Worm (Caenorhabditis elegans) whole organism, L4 larva: Measurements from ENCODE around the gene him-10.

ENCODE experiments used
- F10B5.3 ChIP-seq: sonication (generic microtip); optimal IDR thresholded peaks from 2 replicates; lab custom pipeline; 2016; ENCODE audit warnings: mild to moderate bottlenecking, missing genetic modification characterization, missing compliant biosample characterization
- F26F4.8 ChIP-seq: fragments of 200-800 bp; sonication (Bioruptor generic); conservative IDR thresholded peaks from 2 replicates; pipeline ENCODE4 v1.3.6; 2022; ENCODE audit warnings: missing genetic modification characterization, missing compliant biosample characterization
- F44E2.7 ChIP-seq: fragments of 200-800 bp; sonication (Bioruptor generic); IDR thresholded peaks from 2 replicates; pipeline ENCODE4 v2.1.2; 2022; ENCODE audit warnings: missing genetic modification characterization, missing compliant biosample characterization
- F49E8.2 ChIP-seq: sonication (generic microtip); optimal IDR thresholded peaks from 2 replicates; lab custom pipeline; 2016; ENCODE audit warnings: missing compliant biosample characterization, mild to moderate bottlenecking, missing genetic modification characterization, borderline replicate concordance
- Y105C5A.15 ChIP-seq: fragments of 200-800 bp; sonication (Bioruptor generic); IDR thresholded peaks from 2 replicates; pipeline ENCODE4 v1.3.6; 2022; ENCODE audit warnings: missing genetic modification characterization, missing compliant biosample characterization
- Y48G9A.11 ChIP-seq: fragments of 200-800 bp; sonication (Bioruptor generic); IDR thresholded peaks from 2 replicates; pipeline ENCODE4 v1.3.6; 2022; ENCODE audit warnings: missing genetic modification reagents, missing genetic modification characterization, missing compliant biosample characterization
- Y5F2A.4 ChIP-seq: fragments of 200-800 bp; sonication (Bioruptor generic); optimal IDR thresholded peaks from 2 replicates; lab custom pipeline; 2018; ENCODE audit warnings: mild to moderate bottlenecking, missing genetic modification characterization, missing compliant biosample characterization
- ZK337.2 ChIP-seq: fragments of 200-800 bp; sonication (Bioruptor generic); IDR thresholded peaks from 2 replicates; pipeline ENCODE4 v1.3.6; 2022; ENCODE audit warnings: missing genetic modification reagents, missing genetic modification characterization, missing compliant biosample characterization
- aha-1 ChIP-seq: fragments of 150-350 bp; peaks from one replicate; lab custom pipeline; 2014; ENCODE audit warnings: missing biosample characterization, missing genetic modification characterization
- ama-1 ChIP-seq: fragments of 150-350 bp; optimal IDR thresholded peaks from 2 replicates; lab custom pipeline; 2014; ENCODE audit warnings: inconsistent platforms, mixed read lengths
- ceh-32 ChIP-seq: sonication (generic microtip); optimal IDR thresholded peaks from 2 replicates; lab custom pipeline; 2016; ENCODE audit warnings: mild to moderate bottlenecking, missing genetic modification characterization, missing compliant biosample characterization; ENCODE audit not compliant: poor library complexity
- ces-1 ChIP-seq: fragments of 150-350 bp; sonication (generic microtip); optimal IDR thresholded peaks from 4 replicates; lab custom pipeline; 2014; ENCODE audit warnings: missing biosample characterization, missing genetic modification reagents, missing genetic modification characterization
- daf-16 ChIP-seq, 3 experiments: sonication (generic microtip); optimal IDR thresholded peaks; 2 replicates each; lab custom pipeline; 2016 to 2017; ENCODE audit warnings: missing genetic modification characterization in 3 of 3, missing genetic modification reagents in 3 of 3, mild to moderate bottlenecking in 2 of 3, missing compliant biosample characterization in 2 of 3, missing biosample characterization in 1 of 3, moderate library complexity in 1 of 3
- daf-8 ChIP-seq: fragments of 200-800 bp; sonication (Bioruptor generic); IDR thresholded peaks from 2 replicates; pipeline ENCODE4 v1.3.6; 2022; ENCODE audit warnings: missing genetic modification characterization, missing compliant biosample characterization
- dmd-8 ChIP-seq: fragments of 200-800 bp; sonication (Bioruptor generic); IDR thresholded peaks from 2 replicates; pipeline ENCODE4 v1.3.6; 2022; ENCODE audit warnings: missing genetic modification characterization, missing compliant biosample characterization
- dmd-9 ChIP-seq: fragments of 200-800 bp; sonication (Bioruptor generic); IDR thresholded peaks from 2 replicates; pipeline ENCODE4 v1.3.6; 2022; ENCODE audit warnings: missing genetic modification reagents, missing genetic modification characterization, missing compliant biosample characterization
- egl-43 ChIP-seq: fragments of 200-800 bp; sonication (Bioruptor generic); IDR thresholded peaks from 2 replicates; pipeline ENCODE4 v1.3.6; 2022; ENCODE audit warnings: missing genetic modification reagents, missing genetic modification characterization, missing compliant biosample characterization
- fkh-10 ChIP-seq: fragments of 150-350 bp; optimal IDR thresholded peaks from 2 replicates; lab custom pipeline; 2014; ENCODE audit warnings: missing biosample characterization, missing genetic modification reagents, missing genetic modification characterization
- fos-1 ChIP-seq: fragments of 150-350 bp; optimal IDR thresholded peaks from 2 replicates; lab custom pipeline; 2014; ENCODE audit warnings: missing biosample characterization, missing genetic modification characterization
- hif-1 ChIP-seq, 2 experiments: sonication (generic microtip); optimal IDR thresholded peaks; 2 replicates each; lab custom pipeline; 2016 to 2017; ENCODE audit warnings: missing compliant biosample characterization in 2 of 2, missing genetic modification characterization in 2 of 2, missing genetic modification reagents in 2 of 2, missing genotype in 2 of 2, mild to moderate bottlenecking in 1 of 2
- hlh-11 ChIP-seq: fragments of 200-800 bp; sonication (Bioruptor generic); optimal IDR thresholded peaks from 2 replicates; lab custom pipeline; 2018; ENCODE audit warnings: mild to moderate bottlenecking, missing genetic modification characterization, missing compliant biosample characterization
- hmg-1.1 ChIP-seq: fragments of 200-800 bp; sonication (Bioruptor generic); IDR thresholded peaks from 2 replicates; pipeline ENCODE4 v1.3.6; 2022; ENCODE audit warnings: missing genetic modification reagents, missing genetic modification characterization, missing compliant biosample characterization
- lin-38 ChIP-seq: fragments of 200-800 bp; sonication (Bioruptor generic); IDR thresholded peaks from 2 replicates; pipeline ENCODE4 v1.3.6; 2022; ENCODE audit warnings: missing genetic modification reagents, missing genetic modification characterization, missing compliant biosample characterization
- lin-39 ChIP-seq: fragments of 150-350 bp; optimal IDR thresholded peaks from 2 replicates; lab custom pipeline; 2014; ENCODE audit warnings: missing biosample characterization, missing genetic modification reagents, missing genetic modification characterization
- madf-5 ChIP-seq, 2 experiments: fragments of 200-800 bp; sonication (Bioruptor generic); IDR thresholded peaks; 2 replicates each; pipeline ENCODE4 v1.3.6; 2022; ENCODE audit warnings: missing compliant biosample characterization in 2 of 2, missing genetic modification characterization in 2 of 2
- mdl-1 ChIP-seq, 2 experiments: fragments of 150-350 bp in 1 of 2; sonication (generic microtip) in 1 of 2; optimal IDR thresholded peaks; 2 replicates each; lab custom pipeline; 2014 to 2017; ENCODE audit warnings: missing biosample characterization in 2 of 2, missing genetic modification characterization in 2 of 2
- mdt-29 ChIP-seq: fragments of 200-800 bp; sonication (Bioruptor generic); IDR thresholded peaks from 2 replicates; pipeline ENCODE4 v1.3.6; 2022; ENCODE audit warnings: missing genetic modification reagents, missing genetic modification characterization, missing compliant biosample characterization
- mep-1 ChIP-seq: fragments of 150-350 bp; sonication (generic microtip); optimal IDR thresholded peaks from 3 replicates; lab custom pipeline; 2014; ENCODE audit warnings: missing biosample characterization, missing genetic modification characterization
- mes-2 ChIP-seq: sonication (generic microtip); optimal IDR thresholded peaks from 2 replicates; lab custom pipeline; 2016; ENCODE audit warnings: missing genotype, mild to moderate bottlenecking, missing genetic modification characterization, missing compliant biosample characterization; ENCODE audit not compliant: poor library complexity, severe bottlenecking
- mxl-2 ChIP-seq: fragments of 200-800 bp; sonication (Bioruptor generic); conservative IDR thresholded peaks from 2 replicates; pipeline ENCODE4 v1.3.6; 2022; ENCODE audit warnings: missing genetic modification reagents, missing genetic modification characterization, missing compliant biosample characterization
- mxl-3 ChIP-seq: fragments of 200-800 bp; sonication (Bioruptor generic); optimal IDR thresholded peaks from 2 replicates; lab custom pipeline; 2018; ENCODE audit warnings: mild to moderate bottlenecking, missing genetic modification characterization, missing compliant biosample characterization
- nhr-10 ChIP-seq: fragments of 150-350 bp; optimal IDR thresholded peaks from 2 replicates; lab custom pipeline; 2014; ENCODE audit warnings: missing biosample characterization, missing genetic modification characterization
- nhr-102 ChIP-seq: sonication (generic microtip); optimal IDR thresholded peaks from 2 replicates; lab custom pipeline; 2016; ENCODE audit warnings: mild to moderate bottlenecking, missing genetic modification characterization, moderate library complexity, missing compliant biosample characterization
- nhr-28 ChIP-seq: fragments of 150-350 bp; optimal IDR thresholded peaks from 2 replicates; lab custom pipeline; 2014; ENCODE audit warnings: missing biosample characterization, missing genetic modification characterization
- nhr-42 ChIP-seq: fragments of 200-800 bp; sonication (Bioruptor generic); IDR thresholded peaks from 2 replicates; pipeline ENCODE4 v1.3.6; 2022; ENCODE audit warnings: missing genetic modification characterization, missing compliant biosample characterization
- nhr-48 ChIP-seq: sonication (generic microtip); optimal IDR thresholded peaks from 2 replicates; lab custom pipeline; 2016; ENCODE audit warnings: mild to moderate bottlenecking, missing genetic modification characterization, missing compliant biosample characterization
- nhr-76 ChIP-seq: fragments of 150-350 bp; optimal IDR thresholded peaks from 2 replicates; lab custom pipeline; 2014; ENCODE audit warnings: missing biosample characterization, missing genetic modification characterization
- pha-4 ChIP-seq, 2 experiments: fragments of 150-350 bp in 1 of 2; fragments of 200-800 bp in 1 of 2; sonication (Bioruptor generic) in 1 of 2; IDR thresholded peaks in 1 of 2; optimal IDR thresholded peaks in 1 of 2; 2 replicates each; pipeline versions ENCODE4 v1.3.6 to Lab custom; 2014 to 2022; ENCODE audit warnings: missing genetic modification characterization in 2 of 2, missing genetic modification reagents in 2 of 2, missing biosample characterization in 1 of 2, missing compliant biosample characterization in 1 of 2
- php-3 ChIP-seq: fragments of 200-800 bp; sonication (Bioruptor generic); IDR thresholded peaks from 2 replicates; pipeline ENCODE4 v1.3.6; 2022; ENCODE audit warnings: missing genetic modification reagents, missing genetic modification characterization, missing compliant biosample characterization
- skn-1 ChIP-seq: fragments of 150-350 bp; optimal IDR thresholded peaks from 2 replicates; lab custom pipeline; 2014; ENCODE audit warnings: missing biosample characterization, missing genetic modification characterization
- snpc-4 ChIP-seq: fragments of 150-350 bp; optimal IDR thresholded peaks from 2 replicates; lab custom pipeline; 2014; ENCODE audit warnings: missing biosample characterization, missing genetic modification characterization
- spr-1 ChIP-seq: sonication (generic microtip); optimal IDR thresholded peaks from 2 replicates; lab custom pipeline; 2016; ENCODE audit warnings: mild to moderate bottlenecking, missing genetic modification characterization, missing compliant biosample characterization
- tra-1 ChIP-seq: fragments of 200-800 bp; sonication (Bioruptor generic); IDR thresholded peaks from 2 replicates; pipeline ENCODE4 v1.3.6; 2022; ENCODE audit warnings: missing genetic modification reagents, missing genetic modification characterization, missing compliant biosample characterization
- unc-130 ChIP-seq: sonication (generic microtip); optimal IDR thresholded peaks from 2 replicates; lab custom pipeline; 2016; ENCODE audit warnings: missing genetic modification reagents, missing genetic modification characterization, missing compliant biosample characterization
- unc-62 ChIP-seq, 3 experiments: fragments of 150-350 bp in 1 of 3; sonication (generic microtip); optimal IDR thresholded peaks in 2 of 3; peaks in 1 of 3; 1 replicate in 1 of 3; 2 replicates in 2 of 3; lab custom pipeline; 2014 to 2017; ENCODE audit warnings: missing biosample characterization in 3 of 3, missing genetic modification characterization in 3 of 3, missing genetic modification reagents in 3 of 3, missing genotype in 1 of 3
- zfp-2 ChIP-seq: sonication (generic microtip); optimal IDR thresholded peaks from 2 replicates; lab custom pipeline; 2016; ENCODE audit warnings: mild to moderate bottlenecking, missing genetic modification characterization, missing compliant biosample characterization
- zip-11 ChIP-seq: fragments of 200-800 bp; sonication (Bioruptor generic); IDR thresholded peaks from 2 replicates; pipeline ENCODE4 v1.3.6; 2022; ENCODE audit warnings: missing genetic modification characterization, missing compliant biosample characterization

Gene him-10

ce11 chrIII:5838159-5839046 lies 35.3 kb downstream of the him-10 start (continued):
- no peak for TF ChIP-seq ZK337.2 (GFP tag; lab: Robert Waterston, UW)
- TF ChIP-seq ceh-32: no peak
- TF ChIP-seq spr-1 (tag; lab: Kevin White, UChicago): no peak
- no peak for TF ChIP-seq Y5F2A.4 (GFP tag; lab: Kevin White, UChicago)
- no peak for TF ChIP-seq F49E8.2 (tag; lab: Kevin White, UChicago)
- TF ChIP-seq zip-11 (GFP tag; lab: Robert Waterston, UW): no peak
- no peak for TF ChIP-seq mdt-29
- TF ChIP-seq mes-2 (tag; lab: Kevin White, UChicago): peak; percentile 30
- TF ChIP-seq Y105C5A.15: no peak
- no peak for TF ChIP-seq F44E2.7 (GFP tag; lab: Robert Waterston, UW)
- peak; percentile 87 for TF ChIP-seq php-3 (GFP tag; lab: Robert Waterston, UW)
- no peak for TF ChIP-seq fos-1
- TF ChIP-seq skn-1: no peak
- peak in 1 of 2 experiments; percentile 60 for TF ChIP-seq daf-16 (GFP tag; optimal IDR thresholded peaks at IDR 0.05; lab: Kevin White, UChicago)
- peak; percentile 82 for TF ChIP-seq daf-16 (tag; optimal IDR thresholded peaks at IDR 0.05; lab: Kevin White, UChicago)
- TF ChIP-seq unc-130 (GFP tag; lab: Kevin White, UChicago): no peak
- TF ChIP-seq snpc-4: no peak
- 0 out of 2 replicates have a peak, but pooled peaks have one; percentile 18 for TF ChIP-seq lin-38 (GFP tag; lab: Robert Waterston, UW)
- TF ChIP-seq dmd-8: no peak
- peak; percentile 49 to 82 for TF ChIP-seq unc-62 (GFP tag; optimal IDR thresholded peaks at IDR 0.05 in 1 of 2; lab: Kevin White, UChicago)
- TF ChIP-seq unc-62 (tag; optimal IDR thresholded peaks at IDR 0.05; lab: Kevin White, UChicago): no peak
- TF ChIP-seq egl-43 (GFP tag; lab: Robert Waterston, UW): no peak
- TF ChIP-seq nhr-42: no peak
- TF ChIP-seq pha-4 (GFP tag; IDR thresholded peaks at IDR 0.05; lab: Robert Waterston, UW): no peak
- no peak for TF ChIP-seq pha-4 (tag; optimal IDR thresholded peaks at IDR 0.05; lab: Kevin White, UChicago)
- TF ChIP-seq lin-39 (tag; lab: Kevin White, UChicago): no peak
- TF ChIP-seq nhr-76 (tag; lab: Kevin White, UChicago): no peak
- TF ChIP-seq nhr-102 (tag; lab: Kevin White, UChicago): peak; percentile 6
- TF ChIP-seq mdl-1 (tag; optimal IDR thresholded peaks at IDR 0.05; lab: Kevin White, UChicago): peak; percentile 70 to 93
- TF ChIP-seq nhr-48 (tag; lab: Kevin White, UChicago): peak; percentile 81
- TF ChIP-seq mep-1 (tag; lab: Kevin White, UChicago): peak; percentile 72
- TF ChIP-seq daf-8 (GFP tag; lab: Robert Waterston, UW): no peak
- peak; percentile 52 for TF ChIP-seq nhr-10 (tag; lab: Kevin White, UChicago)
- TF ChIP-seq zfp-2 (tag; lab: Kevin White, UChicago): no peak
- TF ChIP-seq hif-1 (tag; optimal IDR thresholded peaks at IDR 0.05; lab: Kevin White, UChicago): no peak
- peak; percentile 96 for TF ChIP-seq nhr-28 (tag; lab: Kevin White, UChicago)
- no peak for TF ChIP-seq mxl-2 (GFP tag; lab: Robert Waterston, UW)
- TF ChIP-seq dmd-9: no peak
- peak; percentile 93 for TF ChIP-seq hlh-11 (tag; lab: Kevin White, UChicago)
- TF ChIP-seq ama-1 (lab: Kevin White, UChicago): peak; percentile 33
- peak; percentile 58; the same call in 1 of the 2 replicates for TF ChIP-seq tra-1
- TF ChIP-seq aha-1: peak; percentile 25
- TF ChIP-seq F10B5.3 (tag; lab: Kevin White, UChicago): no peak
- no peak for TF ChIP-seq ces-1 (GFP tag; lab: Kevin White, UChicago)
- TF ChIP-seq madf-5 (GFP tag; IDR thresholded peaks at IDR 0.05; lab: Robert Waterston, UW): no peak
- TF ChIP-seq Y48G9A.11 (GFP tag; lab: Robert Waterston, UW): no peak
- TF ChIP-seq fkh-10 (GFP tag; lab: Kevin White, UChicago): no peak
- TF ChIP-seq F26F4.8 (GFP tag; lab: Robert Waterston, UW): no peak
- peak; percentile 86 for TF ChIP-seq mxl-3 (GFP tag; lab: Kevin White, UChicago)
- TF ChIP-seq hmg-1.1 (GFP tag; lab: Robert Waterston, UW): 0 out of 2 replicates have a peak, but pooled peaks have one; percentile 7
